Fruit fly (Drosophila melanogaster) whole organism, embryonic: ENCODE data around the gene CG7551.

Source experiments
- Bdp1 ChIP-seq: fragments of 200-800 bp; sonication (Bioruptor generic); optimal IDR thresholded peaks from 3 replicates; lab custom pipeline; 2016; ENCODE audit warnings: missing biosample characterization, missing genetic modification characterization
- C15 ChIP-seq: fragments of 200-800 bp; sonication (Bioruptor generic); IDR thresholded peaks from 3 replicates; pipeline ENCODE4 v1.3.6; 2022; ENCODE audit warnings: missing biosample characterization, missing genetic modification characterization
- CG10274 ChIP-seq: fragments of 200-800 bp; sonication (Bioruptor generic); optimal IDR thresholded peaks from 3 replicates; lab custom pipeline; 2017; ENCODE audit warnings: missing biosample characterization, mild to moderate bottlenecking, missing genetic modification characterization
- CG11093 ChIP-seq: fragments of 200-800 bp; sonication (Bioruptor generic); IDR thresholded peaks from 3 replicates; pipeline ENCODE4 v1.3.6; 2022; ENCODE audit warnings: missing biosample characterization, missing genetic modification characterization
- CG1233 ChIP-seq: fragments of 200-800 bp; sonication (Bioruptor generic); optimal IDR thresholded peaks from 4 replicates; lab custom pipeline; 2018; ENCODE audit warnings: missing biosample characterization, mild to moderate bottlenecking, missing genetic modification characterization
- CG12391 ChIP-seq: fragments of 200-800 bp; sonication (Bioruptor generic); optimal IDR thresholded peaks from 3 replicates; lab custom pipeline; 2018; ENCODE audit warnings: missing biosample characterization, mild to moderate bottlenecking, missing genetic modification characterization, moderate library complexity
- CG14050 ChIP-seq: fragments of 200-800 bp; sonication (Bioruptor generic); IDR thresholded peaks from 3 replicates; pipeline ENCODE4 v1.3.6; 2022; ENCODE audit warnings: missing biosample characterization, missing genetic modification characterization
- CG15479 ChIP-seq: fragments of 200-800 bp; sonication (Bioruptor generic); optimal IDR thresholded peaks from 3 replicates; lab custom pipeline; 2019; ENCODE audit warnings: missing biosample characterization, mild to moderate bottlenecking, missing genetic modification characterization, moderate library complexity
- CG17186 ChIP-seq: fragments of 200-800 bp; sonication (Bioruptor generic); optimal IDR thresholded peaks from 3 replicates; lab custom pipeline; 2017; ENCODE audit warnings: missing biosample characterization, missing genetic modification reagents, missing genetic modification characterization
- CG18011 ChIP-seq: fragments of 200-800 bp; sonication (Bioruptor generic); optimal IDR thresholded peaks from 2 replicates; lab custom pipeline; 2017; ENCODE audit warnings: missing biosample characterization, missing genetic modification characterization, mild to moderate bottlenecking, moderate library complexity, missing genotype
- CG2120 ChIP-seq: fragments of 200-800 bp; sonication (Bioruptor generic); optimal IDR thresholded peaks from 3 replicates; lab custom pipeline; 2016; ENCODE audit warnings: missing biosample characterization, missing genetic modification characterization
- CG30020 ChIP-seq: fragments of 200-800 bp; optimal IDR thresholded peaks from 2 replicates; lab custom pipeline; 2019; ENCODE audit warnings: missing biosample characterization, mild to moderate bottlenecking, missing genetic modification characterization, moderate library complexity
- CG7987 ChIP-seq: fragments of 200-800 bp; sonication (Bioruptor generic); optimal IDR thresholded peaks from 2 replicates; lab custom pipeline; 2018; ENCODE audit warnings: missing biosample characterization, mild to moderate bottlenecking, missing genetic modification characterization, moderate library complexity
- CG8089 ChIP-seq: fragments of 200-800 bp; sonication (Bioruptor generic); optimal IDR thresholded peaks from 3 replicates; lab custom pipeline; 2016; ENCODE audit warnings: missing biosample characterization, missing genetic modification characterization
- CG8765 ChIP-seq: fragments of 200-800 bp; sonication (Bioruptor generic); IDR thresholded peaks from 2 replicates; pipeline ENCODE4 v1.3.6; 2022; ENCODE audit warnings: missing biosample characterization, missing genetic modification characterization
- D ChIP-seq, 2 experiments: fragments of 200-800 bp in 1 of 2; fragments of >200 bp in 1 of 2; sonication (Bioruptor generic) in 1 of 2; optimal IDR thresholded peaks; 2 replicates in 1 of 2; 3 replicates in 1 of 2; lab custom pipeline; 2017; ENCODE audit warnings: mild to moderate bottlenecking in 1 of 2, missing biosample characterization in 1 of 2, missing genetic modification characterization in 1 of 2, missing genetic modification reagents in 1 of 2
- Doc3 ChIP-seq: fragments of 200-800 bp; sonication (Bioruptor generic); IDR thresholded peaks from 3 replicates; pipeline ENCODE4 v1.3.6; 2022; ENCODE audit warnings: missing biosample characterization, missing genetic modification characterization; ENCODE audit not compliant: partially characterized antibody
- H15 ChIP-seq: fragments of 200-800 bp; sonication (Bioruptor generic); IDR thresholded peaks from 3 replicates; pipeline ENCODE4 v1.3.6; 2022; ENCODE audit warnings: missing biosample characterization, missing genetic modification characterization
- H2.0 ChIP-seq: fragments of 200-800 bp; sonication (Bioruptor generic); IDR thresholded peaks from 2 replicates; pipeline ENCODE4 v1.3.6; 2022; ENCODE audit warnings: missing biosample characterization, missing genetic modification characterization
- HLH4C ChIP-seq: fragments of 200-800 bp; sonication (Bioruptor generic); IDR thresholded peaks from 3 replicates; pipeline ENCODE4 v1.3.6; 2022; ENCODE audit warnings: missing biosample characterization, missing genetic modification characterization; ENCODE audit not compliant: partially characterized antibody
- HLHmδ ChIP-seq: fragments of 200-800 bp; sonication (Bioruptor generic); optimal IDR thresholded peaks from 2 replicates; lab custom pipeline; 2018; ENCODE audit warnings: missing biosample characterization, mild to moderate bottlenecking, missing genetic modification characterization, moderate library complexity
- Lim3 ChIP-seq: fragments of 200-800 bp; sonication (Bioruptor generic); IDR thresholded peaks from 2 replicates; pipeline ENCODE4 v1.3.6; 2022; ENCODE audit warnings: missing biosample characterization, missing genetic modification characterization
- NFAT ChIP-seq: fragments of 200-800 bp; sonication (Bioruptor generic); IDR thresholded peaks from 2 replicates; pipeline ENCODE4 v1.3.6; 2022; ENCODE audit warnings: missing biosample characterization, missing genetic modification characterization
- Nf-YA ChIP-seq: fragments of 200-800 bp; sonication (Bioruptor generic); IDR thresholded peaks from 2 replicates; pipeline ENCODE4 v1.3.6; 2022; ENCODE audit warnings: missing biosample characterization, missing genetic modification characterization
- Nf-YB ChIP-seq: fragments of 200-800 bp; sonication (Bioruptor generic); optimal IDR thresholded peaks from 3 replicates; lab custom pipeline; 2019; ENCODE audit warnings: missing biosample characterization, mild to moderate bottlenecking, missing genetic modification characterization, moderate library complexity
- Oli ChIP-seq: fragments of 200-800 bp; sonication (Bioruptor generic); optimal IDR thresholded peaks from 2 replicates; lab custom pipeline; 2018; ENCODE audit warnings: missing biosample characterization, mild to moderate bottlenecking, missing genetic modification characterization, moderate library complexity
- Rx ChIP-seq: fragments of 200-800 bp; sonication (Bioruptor generic); IDR thresholded peaks from 2 replicates; pipeline ENCODE4 v1.3.6; 2022; ENCODE audit warnings: missing biosample characterization, missing genetic modification characterization
- Taf1 ChIP-seq: fragments of 200-800 bp; sonication (Bioruptor generic); IDR thresholded peaks from 2 replicates; pipeline ENCODE4 v1.3.6; 2022; ENCODE audit warnings: missing biosample characterization, missing genetic modification characterization
- Usf ChIP-seq: fragments of 200-800 bp; sonication (Bioruptor generic); optimal IDR thresholded peaks from 2 replicates; lab custom pipeline; 2017; ENCODE audit warnings: missing genotype, missing biosample characterization, missing genetic modification characterization
- bab2 ChIP-seq: fragments of 200-800 bp; sonication (Bioruptor generic); optimal IDR thresholded peaks from 2 replicates; lab custom pipeline; 2016; ENCODE audit warnings: missing biosample characterization, missing genetic modification characterization
- cg ChIP-seq: fragments of 200-800 bp; sonication (Bioruptor generic); optimal IDR thresholded peaks from 3 replicates; lab custom pipeline; 2019; ENCODE audit warnings: missing biosample characterization, mild to moderate bottlenecking, missing genetic modification characterization, moderate library complexity
- ci ChIP-seq: fragments of 200-800 bp; sonication (Bioruptor generic); IDR thresholded peaks from 3 replicates; pipeline ENCODE4 v1.3.6; 2022; ENCODE audit warnings: missing biosample characterization, missing genetic modification characterization
- crol ChIP-seq: fragments of 200-800 bp; sonication (Bioruptor generic); IDR thresholded peaks from 2 replicates; pipeline ENCODE4 v1.3.6; 2022; ENCODE audit warnings: missing biosample characterization, missing genetic modification characterization
- dimm ChIP-seq: fragments of 200-800 bp; sonication (Bioruptor generic); IDR thresholded peaks from 2 replicates; pipeline ENCODE4 v1.3.6; 2022; ENCODE audit warnings: missing biosample characterization, missing genetic modification characterization
- dmrt11E ChIP-seq: fragments of 200-800 bp; sonication (Bioruptor generic); optimal IDR thresholded peaks from 3 replicates; lab custom pipeline; 2018; ENCODE audit warnings: missing biosample characterization, mild to moderate bottlenecking, missing genetic modification characterization, moderate library complexity
- eyg ChIP-seq: fragments of 200-800 bp; sonication (Bioruptor generic); optimal IDR thresholded peaks from 3 replicates; lab custom pipeline; 2016; ENCODE audit warnings: missing biosample characterization, missing genetic modification characterization
- gem ChIP-seq: fragments of 200-800 bp; sonication (Bioruptor generic); optimal IDR thresholded peaks from 2 replicates; lab custom pipeline; 2019; ENCODE audit warnings: missing biosample characterization, mild to moderate bottlenecking, missing genetic modification characterization, moderate library complexity
- hb ChIP-seq: fragments of 200-800 bp; sonication (Bioruptor generic); IDR thresholded peaks from 3 replicates; pipeline ENCODE4 v1.3.6; 2022; ENCODE audit warnings: missing biosample characterization, missing genetic modification characterization; ENCODE audit not compliant: partially characterized antibody
- insv ChIP-seq, 2 experiments: fragments of 200-800 bp; sonication (Bioruptor generic); optimal IDR thresholded peaks; 3 replicates each; lab custom pipeline; 2016 to 2018; ENCODE audit warnings: missing biosample characterization in 2 of 2, missing genetic modification characterization in 2 of 2
- jumu ChIP-seq: fragments of 200-800 bp; sonication (Bioruptor generic); optimal IDR thresholded peaks from 3 replicates; lab custom pipeline; 2016; ENCODE audit warnings: missing biosample characterization, missing genetic modification characterization
- kni ChIP-seq: fragments of 200-800 bp; sonication (Bioruptor generic); optimal IDR thresholded peaks from 3 replicates; lab custom pipeline; 2017; ENCODE audit warnings: mild to moderate bottlenecking, missing biosample characterization, missing genetic modification reagents, missing genetic modification characterization
- lov ChIP-seq, 2 experiments: fragments of 200-800 bp in 1 of 2; fragments of >200 bp in 1 of 2; sonication (Bioruptor generic) in 1 of 2; IDR thresholded peaks in 1 of 2; optimal IDR thresholded peaks in 1 of 2; 2 replicates in 1 of 2; 3 replicates in 1 of 2; pipeline versions ENCODE4 v1.3.6 to Lab custom; 2017 to 2022; ENCODE audit warnings: missing biosample characterization in 1 of 2, missing genetic modification characterization in 1 of 2
- maf-S ChIP-seq: fragments of 200-800 bp; sonication (Bioruptor generic); optimal IDR thresholded peaks from 2 replicates; lab custom pipeline; 2016; ENCODE audit warnings: missing biosample characterization, missing genetic modification characterization
- mam ChIP-seq: fragments of 200-800 bp; sonication (Bioruptor generic); optimal IDR thresholded peaks from 3 replicates; lab custom pipeline; 2016; ENCODE audit warnings: missing biosample characterization, missing genetic modification characterization
- nau ChIP-seq: fragments of 200-800 bp; sonication (Bioruptor generic); optimal IDR thresholded peaks from 3 replicates; lab custom pipeline; 2017; ENCODE audit warnings: missing biosample characterization, mild to moderate bottlenecking, missing genetic modification characterization, missing genetic modification reagents
- row ChIP-seq: fragments of 200-800 bp; sonication (Bioruptor generic); IDR thresholded peaks from 3 replicates; pipeline ENCODE4 v1.3.6; 2022; ENCODE audit warnings: missing biosample characterization, missing genetic modification characterization
- slou ChIP-seq: fragments of 200-800 bp; sonication (Bioruptor generic); optimal IDR thresholded peaks from 3 replicates; lab custom pipeline; 2016; ENCODE audit warnings: missing biosample characterization, missing genetic modification characterization
- tin ChIP-seq: fragments of 200-800 bp; sonication (Bioruptor generic); optimal IDR thresholded peaks from 3 replicates; lab custom pipeline; 2016; ENCODE audit warnings: missing biosample characterization, missing genetic modification characterization

CG7551 gene

DNA sequence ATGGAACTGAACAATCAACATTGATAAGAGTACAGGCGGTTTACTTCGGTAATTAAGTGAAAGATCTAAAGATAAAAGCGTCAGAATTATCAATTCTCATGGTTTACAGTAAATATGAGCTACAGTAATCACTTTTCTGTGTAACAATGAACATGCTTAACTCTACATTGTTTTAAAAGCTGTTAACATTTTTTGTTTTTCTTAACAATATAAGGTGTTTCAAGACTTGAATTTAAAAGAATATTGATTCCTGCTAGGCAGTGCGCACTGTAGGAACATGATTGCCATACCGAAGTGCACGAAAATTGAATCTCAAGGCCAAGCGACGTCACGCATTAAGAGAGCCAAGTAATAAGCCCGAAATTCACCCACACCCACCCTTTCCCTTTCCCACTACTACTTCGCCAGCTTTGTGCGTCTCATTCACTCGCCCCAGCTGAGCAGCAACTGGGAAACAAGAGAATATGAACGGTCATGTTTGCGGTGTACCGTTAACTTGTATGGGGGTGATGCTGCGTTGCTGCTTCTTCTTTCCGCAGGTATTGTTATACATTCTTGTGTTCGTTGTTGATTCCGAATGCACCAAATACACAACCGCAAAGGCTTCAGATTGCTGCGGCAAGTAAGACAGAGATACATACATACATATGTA, 33.1 kb downstream of the CG7551 start (continued):
- peak; percentile 47 for TF ChIP-seq Usf (GFP tag; lab: Kevin White, UChicago)
- peak; percentile 38 for TF ChIP-seq dmrt11E
- TF ChIP-seq Lim3 (GFP tag; lab: Robert Waterston, UW): no peak
- peak; percentile 31 for TF ChIP-seq jumu (GFP tag; lab: Kevin White, UChicago)
- peak; percentile 85 for TF ChIP-seq row (GFP tag; lab: Robert Waterston, UW)
- TF ChIP-seq CG11093 (GFP tag; lab: Robert Waterston, UW): no peak
- no peak for TF ChIP-seq cg (GFP tag; lab: Kevin White, UChicago)
- TF ChIP-seq mam (GFP tag; lab: Kevin White, UChicago): peak; percentile 65
- TF ChIP-seq Nf-YA (GFP tag; lab: Robert Waterston, UW): peak; percentile 39; the same call in 1 of the 2 replicates
- TF ChIP-seq lov (optimal IDR thresholded peaks at IDR 0.05; lab: Kevin White, UChicago): no peak
- peak; percentile 50; the same call in 1 of the 3 replicates for TF ChIP-seq lov (GFP tag; IDR thresholded peaks at IDR 0.05; lab: Robert Waterston, UW)
- TF ChIP-seq CG14050 (GFP tag; lab: Robert Waterston, UW): no peak; the same call in 2 of the 3 replicates
- peak; percentile 77 for TF ChIP-seq gem (tag; lab: Kevin White, UChicago)
- no peak for TF ChIP-seq CG7987 (GFP tag; lab: Kevin White, UChicago)
- peak; percentile 59 for TF ChIP-seq dimm (GFP tag; lab: Robert Waterston, UW)
- peak; percentile 58; the same call in 1 of the 2 replicates for TF ChIP-seq H2.0 (GFP tag; lab: Robert Waterston, UW)
- TF ChIP-seq H15 (GFP tag; lab: Robert Waterston, UW): peak; percentile 68; the same call in 2 of the 3 replicates
- peak; percentile 41 for TF ChIP-seq maf-S (GFP tag; lab: Kevin White, UChicago)
- peak; percentile 8 for TF ChIP-seq CG18011 (GFP tag; lab: Kevin White, UChicago)
- peak; percentile 61; the same call in 2 of the 3 replicates for TF ChIP-seq ci
- TF ChIP-seq Oli (tag; lab: Kevin White, UChicago): peak; percentile 67
- TF ChIP-seq Taf1 (GFP tag; lab: Robert Waterston, UW): peak; percentile 64; the same call in 1 of the 2 replicates
- TF ChIP-seq CG1233: no peak
- no peak for TF ChIP-seq kni
- peak; percentile 25; the same call in 1 of the 2 replicates for TF ChIP-seq crol (GFP tag; lab: Robert Waterston, UW)
- no peak for TF ChIP-seq NFAT (GFP tag; lab: Robert Waterston, UW)
- TF ChIP-seq C15 (GFP tag; lab: Robert Waterston, UW): no peak
- peak; percentile 42 for TF ChIP-seq eyg (GFP tag; lab: Kevin White, UChicago)
- no peak for TF ChIP-seq hb (GFP tag; lab: Robert Waterston, UW)
- TF ChIP-seq CG2120 (GFP tag; lab: Kevin White, UChicago): peak; percentile 85
- TF ChIP-seq Rx (GFP tag; lab: Robert Waterston, UW): peak; percentile 44; the same call in 1 of the 2 replicates
- TF ChIP-seq HLH4C (GFP tag; lab: Robert Waterston, UW): peak; percentile 33; the same call in 1 of the 3 replicates
- TF ChIP-seq insv (GFP tag; optimal IDR thresholded peaks at IDR 0.05; lab: Kevin White, UChicago): no peak
- no peak for TF ChIP-seq CG8765 (GFP tag; lab: Robert Waterston, UW)
- TF ChIP-seq CG8089 (GFP tag; lab: Kevin White, UChicago): no peak
- peak; percentile 54 for TF ChIP-seq CG12391 (tag; lab: Kevin White, UChicago)
- TF ChIP-seq slou (GFP tag; lab: Kevin White, UChicago): no peak
- TF ChIP-seq nau: peak; percentile 20
- no peak for TF ChIP-seq CG15479
- no peak for TF ChIP-seq CG17186
- TF ChIP-seq D (optimal IDR thresholded peaks at IDR 0.05; lab: Kevin White, UChicago): peak; percentile 50
- TF ChIP-seq D (GFP tag; optimal IDR thresholded peaks at IDR 0.05; lab: Kevin White, UChicago): no peak
- no peak for TF ChIP-seq Nf-YB (GFP tag; lab: Kevin White, UChicago)
- peak; percentile 63 for TF ChIP-seq bab2
- peak; percentile 30 for TF ChIP-seq CG10274 (GFP tag; lab: Kevin White, UChicago)
- TF ChIP-seq tin: peak; percentile 19
- no peak for TF ChIP-seq Bdp1 (GFP tag; lab: Kevin White, UChicago)
- TF ChIP-seq Doc3: no peak
- no peak for TF ChIP-seq HLHmδ (GFP tag; lab: Kevin White, UChicago)
- no peak for TF ChIP-seq CG30020
